Worm (Caenorhabditis elegans) whole organism, midembryonic: ENCODE results near the gene C01G12.7.

ENCODE experiments used
- cog-1 ChIP-seq: sonication (generic microtip); optimal IDR thresholded peaks from 2 replicates; lab custom pipeline; 2016; ENCODE audit warnings: missing genetic modification characterization, missing compliant biosample characterization
- med-1 ChIP-seq: sonication (generic microtip); optimal IDR thresholded peaks from 2 replicates; lab custom pipeline; 2017; ENCODE audit warnings: missing genetic modification characterization, mild to moderate bottlenecking, missing compliant biosample characterization, antibody characterized with exemption, missing genetic modification reagents; ENCODE audit not compliant: insufficient read depth

- no peak for TF ChIP-seq med-1
- no peak for TF ChIP-seq cog-1 (tag; lab: Kevin White, UChicago)
Measured at ce11 chrII:14605026-14605425, 13.3 kb upstream of the C01G12.7 start.
